Worm (Caenorhabditis elegans): Measurements from ENCODE around the gene Y32F6B.1.

The Y32F6B.1 gene

ce11 chrV:10450355-10450754 is 34.2 kb downstream of the Y32F6B.1 start:
- TF ChIP-seq Y53G8AR.9 (GFP tag; conservative IDR thresholded peaks at IDR 0.05) (0 out of 2 replicates have a peak, but pooled peaks have one; percentile 27), ekl-4 (GFP tag; IDR thresholded peaks at IDR 0.05) (0 out of 2 replicates have a peak, but pooled peaks have one; percentile 22), ceh-58 (GFP tag; IDR thresholded peaks at IDR 0.05) (peak; percentile 94), madf-3 (GFP tag; IDR thresholded peaks at IDR 0.05) (peak; percentile 75; the same call in 1 of the 2 replicates), ceh-40 (GFP tag; IDR thresholded peaks at IDR 0.05) (0 out of 2 replicates have a peak, but pooled peaks have one; percentile 34), attf-6 (GFP tag; IDR thresholded peaks at IDR 0.05) (0 out of 2 replicates have a peak, but pooled peaks have one; percentile 32), egrh-3 (GFP tag; IDR thresholded peaks at IDR 0.05) (peak; percentile 90), Y53F4B.3 (GFP tag; IDR thresholded peaks at IDR 0.05) (peak; percentile 97; the same call in 1 of the 2 replicates), ceh-100 (GFP tag; IDR thresholded peaks at IDR 0.05) (0 out of 2 replicates have a peak, but pooled peaks have one; percentile 32)

DNA sequence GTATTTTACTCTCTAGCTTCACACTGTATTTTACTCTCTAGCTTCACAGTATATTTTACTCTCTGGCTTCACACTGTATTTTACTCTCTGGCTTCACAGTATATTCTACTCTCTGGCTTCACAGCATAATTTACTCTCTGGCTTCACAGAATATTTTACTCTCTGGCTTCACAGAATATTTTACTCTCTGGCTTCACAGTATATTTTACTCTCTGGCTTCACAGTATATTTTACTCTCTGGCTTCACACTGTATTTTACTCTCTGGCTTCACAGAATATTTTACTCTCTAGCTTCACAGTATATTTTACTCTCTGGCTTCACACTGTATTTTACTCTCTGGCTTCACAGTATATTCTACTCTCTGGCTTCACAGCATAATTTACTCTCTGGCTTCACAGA is 34.6 kb downstream of the Y32F6B.1 start:
- TF ChIP-seq egrh-3 (GFP tag; IDR thresholded peaks at IDR 0.05), result peak; percentile 84; the same call in 1 of the 2 replicates
- TF ChIP-seq Y53F4B.3 (GFP tag; IDR thresholded peaks at IDR 0.05), result peak; percentile 60; the same call in 1 of the 2 replicates
- TF ChIP-seq madf-3 (GFP tag; IDR thresholded peaks at IDR 0.05), result 0 out of 2 replicates have a peak, but pooled peaks have one; percentile 54

- peak; percentile 71; the same call in 1 of the 2 replicates for TF ChIP-seq ztf-6 (GFP tag; IDR thresholded peaks at IDR 0.05)
- TF ChIP-seq ceh-58 (GFP tag; IDR thresholded peaks at IDR 0.05), result peak; percentile 90; the same call in 1 of the 2 replicates
- TF ChIP-seq madf-3 (GFP tag; IDR thresholded peaks at IDR 0.05), result peak; percentile 46; the same call in 1 of the 2 replicates
- peak; percentile 95; the same call in 1 of the 2 replicates for TF ChIP-seq Y53F4B.3 (GFP tag; IDR thresholded peaks at IDR 0.05)
- TF ChIP-seq egrh-3 (GFP tag; IDR thresholded peaks at IDR 0.05), result peak; percentile 89
- 0 out of 2 replicates have a peak, but pooled peaks have one; percentile 16 for TF ChIP-seq Y53G8AR.9 (GFP tag; conservative IDR thresholded peaks at IDR 0.05)
These were observed 35.2 kb downstream of the Y32F6B.1 start for ce11 chrV:10449302-10449701.

DNA sequence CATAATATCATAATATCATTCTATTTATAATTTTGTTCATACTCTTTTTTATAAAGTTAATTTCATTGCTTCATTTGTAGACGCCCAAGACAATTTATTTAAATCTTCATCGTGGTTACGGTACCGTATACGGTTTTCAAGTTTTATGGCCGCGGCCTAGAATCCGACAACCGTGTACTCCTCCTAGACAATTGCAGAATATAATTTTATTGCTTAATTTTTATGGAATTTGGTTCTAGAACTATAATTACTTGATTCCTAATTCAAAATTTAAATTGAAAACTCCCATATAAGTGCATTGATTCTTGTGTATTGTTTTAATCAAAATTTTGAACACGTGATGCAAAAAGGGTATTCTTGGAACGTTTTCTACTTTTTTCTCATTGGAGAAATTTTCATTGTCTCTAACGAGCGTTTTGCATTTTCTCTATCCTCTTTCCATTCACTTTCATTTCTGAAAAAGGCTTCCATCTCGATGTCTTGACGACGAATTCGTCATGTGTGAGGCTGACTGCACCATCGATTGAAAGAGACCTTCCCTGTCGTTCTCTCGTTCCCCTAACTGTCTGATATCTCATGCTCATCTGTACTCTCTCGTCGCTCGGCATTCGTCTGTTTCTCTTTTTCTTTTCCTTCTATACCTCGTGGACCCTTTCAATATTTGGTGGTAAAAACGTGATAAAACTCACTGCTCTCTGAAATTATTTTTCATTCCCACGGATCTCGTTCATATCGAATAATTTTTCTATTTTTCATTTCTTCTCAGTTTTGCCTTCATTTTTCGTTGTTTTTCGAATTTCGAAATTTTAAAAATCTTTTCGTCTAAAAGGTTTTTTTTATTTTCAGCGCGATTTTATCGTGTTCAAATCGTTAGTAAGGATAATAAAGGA is 43.2 kb downstream of the Y32F6B.1 start, which contains the start of gene pap-1:
Gene pap-1, plus strand, starts transcription at position 840 of the 890 bp plus-strand sequence.
- TF ChIP-seq tbx-9 (tag; optimal IDR thresholded peaks at IDR 0.05; ENCODE audit: borderline replicate concordance) (no peak), cebp-1 (GFP tag; IDR thresholded peaks at IDR 0.05) (no peak), cebp-1 (tag; optimal IDR thresholded peaks at IDR 0.05) (peak; percentile 41), mxl-1 (tag; optimal IDR thresholded peaks at IDR 0.05) (no peak), unc-130 (GFP tag; optimal IDR thresholded peaks at IDR 0.05) (peak; percentile 22), hmg-1.2 (GFP tag; IDR thresholded peaks at IDR 0.05) (peak; percentile 97), dox-1 (GFP tag; IDR thresholded peaks at IDR 0.05) (0 out of 2 replicates have a peak, but pooled peaks have one; percentile 39), attf-5 (GFP tag; optimal IDR thresholded peaks at IDR 0.05) (peak; percentile 66)

DNA sequence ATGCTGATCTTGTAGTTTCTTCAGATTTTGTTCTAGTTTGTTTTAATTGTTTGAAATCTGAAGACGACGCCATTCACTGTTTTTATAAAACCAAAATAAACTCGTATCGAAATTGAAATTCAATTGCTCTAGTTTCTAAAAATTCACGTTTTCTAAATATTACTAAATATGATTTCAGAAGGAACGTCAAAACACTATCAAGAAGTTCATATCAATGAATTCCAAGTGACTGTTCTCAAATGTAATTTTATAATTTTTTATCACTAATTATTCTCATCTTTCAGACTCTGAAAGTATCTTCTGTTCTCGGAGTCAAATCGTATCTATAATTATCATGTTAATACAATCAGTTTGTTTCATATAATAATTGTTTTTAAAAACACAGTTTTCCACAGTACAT is 43.8 kb downstream of the Y32F6B.1 start, which contains the start of gene snf-10:
Gene snf-10, minus strand, starts transcription at position 101 of the 400 bp plus-strand sequence.
- TF ChIP-seq lin-54 (GFP tag; optimal IDR thresholded peaks at IDR 0.05) (no peak), mel-28 (tag; optimal IDR thresholded peaks at IDR 0.05; ENCODE audit: borderline replicate concordance) (no peak), tbx-9 (tag; optimal IDR thresholded peaks at IDR 0.05; ENCODE audit: borderline replicate concordance) (no peak), F39B2.1 (GFP tag; IDR thresholded peaks at IDR 0.05) (no peak), F10E7.11 (tag; optimal IDR thresholded peaks at IDR 0.05) (no peak), gei-17 (GFP tag; optimal IDR thresholded peaks at IDR 0.05) (no peak), nfyb-1 (GFP tag; IDR thresholded peaks at IDR 0.05) (no peak), B0019.2 (GFP tag; conservative IDR thresholded peaks at IDR 0.05) (no peak), ceh-27 (GFP tag; optimal IDR thresholded peaks at IDR 0.05) (no peak), D2030.7 (GFP tag; IDR thresholded peaks at IDR 0.05) (no peak), F52B5.7 (tag; optimal IDR thresholded peaks at IDR 0.05) (no peak), him-1 (tag; optimal IDR thresholded peaks at IDR 0.05) (no peak), nhr-80 (tag; optimal IDR thresholded peaks at IDR 0.05) (no peak), F23B12.7 (tag; optimal IDR thresholded peaks at IDR 0.05; ENCODE audit: insufficient read depth) (no peak), F33H1.4 (GFP tag; IDR thresholded peaks at IDR 0.05) (no peak), K12H6.12 (tag; optimal IDR thresholded peaks at IDR 0.05) (no peak), let-607 (tag; optimal IDR thresholded peaks at IDR 0.05) (no peak), bed-1 (GFP tag; IDR thresholded peaks at IDR 0.05) (no peak), Y53G8AR.9 (GFP tag; conservative IDR thresholded peaks at IDR 0.05) (no peak)

Data from whole organism, young adult.